Fruit fly (Drosophila melanogaster) whole organism, adult: ENCODE data around the gene RhoGAP71E.
A peak's percentile ranks its signal among the peaks of the same experiment; 100 is the strongest.

Experiments used
- CG5204 ChIP-seq: fragments of 200-800 bp; sonication (Bioruptor generic); optimal IDR thresholded peaks from 2 replicates; lab custom pipeline; 2016; ENCODE audit warnings: missing biosample characterization, missing genetic modification characterization
- kay ChIP-seq: fragments of 200-800 bp; sonication (Bioruptor generic); peaks from one replicate; lab custom pipeline; 2016; ENCODE audit warnings: missing biosample characterization, missing genetic modification characterization, borderline replicate concordance
- toe ChIP-seq: fragments of 200-800 bp; sonication (Bioruptor generic); optimal IDR thresholded peaks from 2 replicates; lab custom pipeline; 2016; ENCODE audit warnings: missing biosample characterization, missing genetic modification characterization

DNA sequence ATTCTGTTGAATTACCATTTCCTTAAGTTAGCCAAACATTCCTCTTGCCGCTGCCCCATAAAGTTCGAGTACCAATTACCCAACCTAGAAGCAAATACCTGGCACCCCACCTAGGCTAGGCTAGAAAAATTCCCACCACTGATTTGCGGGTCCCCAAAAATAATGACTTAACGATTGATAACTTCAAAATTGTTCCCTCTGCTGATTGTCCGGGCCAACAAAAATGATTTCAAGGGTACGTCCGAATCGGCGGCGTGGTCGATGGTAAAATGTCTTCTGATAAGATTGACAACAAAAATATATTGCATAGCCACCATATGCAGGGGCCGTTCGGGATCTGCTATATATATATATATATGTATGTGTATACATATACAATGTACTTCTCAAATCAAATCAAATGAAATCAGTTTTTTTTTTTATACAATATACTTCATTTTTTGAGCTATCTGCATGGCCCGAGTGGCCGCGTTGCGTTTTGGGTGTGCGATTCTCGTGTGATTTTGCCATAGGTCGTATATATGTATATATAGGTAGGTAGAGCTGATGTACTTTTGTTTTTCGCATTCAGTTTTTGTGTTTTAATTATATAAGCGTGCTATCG lies 41.4 kb upstream of the RhoGAP71E start:
- TF ChIP-seq CG5204 (GFP tag; lab: Kevin White, UChicago) (no peak), toe (GFP tag; lab: Kevin White, UChicago) (no peak), kay (peak; percentile 64)
